Fruit fly (Drosophila melanogaster): ENCODE results near the gene CG43346.

dm6 chr2L:21166422-21166821 is 2.0 kb downstream of the CG43346 start:
- TF ChIP-seq Gug (GFP tag; IDR thresholded peaks at IDR 0.05) (no peak), CG8319 (GFP tag; optimal IDR thresholded peaks at IDR 0.05) (no peak), CG16779 (tag; optimal IDR thresholded peaks at IDR 0.05) (no peak), Sox15 (GFP tag; optimal IDR thresholded peaks at IDR 0.05) (no peak), Eip78C (GFP tag) (no peak), lz (GFP tag; optimal IDR thresholded peaks at IDR 0.05) (no peak)
